Fruit fly (Drosophila melanogaster) whole organism, embryonic: ENCODE results near the gene CG31776.

Experiments
- Ada2b ChIP-seq: fragments of 200-800 bp; sonication (Bioruptor generic); IDR thresholded peaks from 2 replicates; pipeline ENCODE4 v1.3.6; 2022; ENCODE audit warnings: missing biosample characterization, missing genetic modification characterization
- Awh ChIP-seq: fragments of 200-800 bp; sonication (Bioruptor generic); IDR thresholded peaks from 2 replicates; pipeline ENCODE4, ENCODE4 v1.3.6; 2022; ENCODE audit warnings: missing biosample characterization, missing genetic modification characterization
- BtbVII ChIP-seq: fragments of 200-800 bp; sonication (Bioruptor generic); optimal IDR thresholded peaks from 3 replicates; lab custom pipeline; 2017; ENCODE audit warnings: missing biosample characterization, mild to moderate bottlenecking, missing genetic modification characterization
- Bteb2 ChIP-seq: fragments of 200-800 bp; sonication (Bioruptor generic); optimal IDR thresholded peaks from 2 replicates; lab custom pipeline; 2016; ENCODE audit warnings: missing biosample characterization, missing genetic modification characterization
- CG12155 ChIP-seq: fragments of 200-800 bp; sonication (Bioruptor generic); optimal IDR thresholded peaks from 3 replicates; lab custom pipeline; 2016; ENCODE audit warnings: missing biosample characterization, missing genetic modification characterization
- CG12219 ChIP-seq: fragments of 200-800 bp; sonication (Bioruptor generic); optimal IDR thresholded peaks from 3 replicates; lab custom pipeline; 2018; ENCODE audit warnings: missing biosample characterization, mild to moderate bottlenecking, missing genetic modification characterization
- CG12236 ChIP-seq: fragments of 200-800 bp; sonication (Bioruptor generic); optimal IDR thresholded peaks from 2 replicates; lab custom pipeline; 2016; ENCODE audit warnings: missing biosample characterization, missing genetic modification characterization
- CG13624 ChIP-seq: fragments of 200-800 bp; sonication (Bioruptor generic); optimal IDR thresholded peaks from 2 replicates; lab custom pipeline; 2016; ENCODE audit warnings: missing biosample characterization, missing genetic modification characterization
- CG1602 ChIP-seq: fragments of 200-800 bp; sonication (Bioruptor generic); optimal IDR thresholded peaks from 3 replicates; lab custom pipeline; 2016; ENCODE audit warnings: missing biosample characterization, missing genetic modification characterization
- CG17328 ChIP-seq: fragments of 200-800 bp; sonication (Bioruptor generic); IDR thresholded peaks from 2 replicates; pipeline ENCODE4 v1.3.6; 2022; ENCODE audit warnings: missing biosample characterization, missing genetic modification characterization
- CG17568 ChIP-seq: fragments of 200-800 bp; sonication (Bioruptor generic); optimal IDR thresholded peaks from 2 replicates; lab custom pipeline; 2018; ENCODE audit warnings: missing biosample characterization, mild to moderate bottlenecking, missing genetic modification characterization, moderate library complexity
- CG2678 ChIP-seq: fragments of 200-800 bp; sonication (Bioruptor generic); optimal IDR thresholded peaks from 3 replicates; lab custom pipeline; 2019; ENCODE audit warnings: missing biosample characterization, mild to moderate bottlenecking, missing genetic modification characterization, moderate library complexity
- CG2889 ChIP-seq: fragments of 200-800 bp; sonication (Bioruptor generic); IDR thresholded peaks from 3 replicates; pipeline ENCODE4 v1.3.6; 2022; ENCODE audit warnings: missing biosample characterization, missing genetic modification characterization
- CG30431 ChIP-seq: fragments of 200-800 bp; sonication (Bioruptor generic); optimal IDR thresholded peaks from 2 replicates; lab custom pipeline; 2017; ENCODE audit warnings: missing biosample characterization, missing genetic modification characterization
- CG32772 ChIP-seq: fragments of 200-800 bp; sonication (Bioruptor generic); IDR thresholded peaks from 2 replicates; pipeline ENCODE4 v1.3.6; 2022; ENCODE audit warnings: missing biosample characterization, missing genetic modification characterization
- CG3838 ChIP-seq: fragments of 200-800 bp; sonication (Bioruptor generic); optimal IDR thresholded peaks from 3 replicates; lab custom pipeline; 2016; ENCODE audit warnings: missing biosample characterization, missing genetic modification characterization
- CG3847 ChIP-seq: fragments of 200-800 bp; sonication (Bioruptor generic); IDR thresholded peaks from 2 replicates; pipeline ENCODE4 v1.3.6; 2022; ENCODE audit warnings: missing biosample characterization, missing genetic modification characterization
- CG6813 ChIP-seq: fragments of 200-800 bp; sonication (Bioruptor generic); optimal IDR thresholded peaks from 2 replicates; lab custom pipeline; 2017; ENCODE audit warnings: missing biosample characterization, missing genetic modification characterization, mild to moderate bottlenecking, moderate library complexity, missing genetic modification reagents
- CG7839 ChIP-seq: fragments of 200-800 bp; sonication (Bioruptor generic); optimal IDR thresholded peaks from 3 replicates; lab custom pipeline; 2018; ENCODE audit warnings: missing biosample characterization, mild to moderate bottlenecking, missing genetic modification characterization, moderate library complexity
- CG8290 ChIP-seq, 3 experiments: fragments of 200-800 bp; sonication (Bioruptor generic); optimal IDR thresholded peaks; 2 replicates each; lab custom pipeline; 2016 to 2019; ENCODE audit warnings: missing biosample characterization in 3 of 3, missing genetic modification characterization in 3 of 3, mild to moderate bottlenecking in 2 of 3, moderate library complexity in 1 of 3
- CG9437 ChIP-seq: fragments of 200-800 bp; sonication (Bioruptor generic); optimal IDR thresholded peaks from 2 replicates; lab custom pipeline; 2018; ENCODE audit warnings: missing biosample characterization, mild to moderate bottlenecking, missing genetic modification characterization
- Camta ChIP-seq: fragments of 200-800 bp; sonication (Bioruptor generic); optimal IDR thresholded peaks from 2 replicates; lab custom pipeline; 2016; ENCODE audit warnings: missing biosample characterization, missing genetic modification characterization
- Dp ChIP-seq: fragments of 200-800 bp; sonication (Bioruptor generic); optimal IDR thresholded peaks from 2 replicates; lab custom pipeline; 2018; ENCODE audit warnings: missing biosample characterization, mild to moderate bottlenecking, missing genetic modification characterization, moderate library complexity
- Eip74EF ChIP-seq, 2 experiments: fragments of 200-800 bp in 1 of 2; fragments of >200 bp in 1 of 2; sonication (Bioruptor generic) in 1 of 2; optimal IDR thresholded peaks; 2 replicates each; lab custom pipeline; 2017 to 2019; ENCODE audit warnings: missing biosample characterization in 2 of 2, missing genetic modification characterization in 2 of 2, mild to moderate bottlenecking in 1 of 2, moderate library complexity in 1 of 2
- Fer3 ChIP-seq: fragments of 200-800 bp; sonication (Bioruptor generic); optimal IDR thresholded peaks from 2 replicates; lab custom pipeline; 2018; ENCODE audit warnings: missing biosample characterization, mild to moderate bottlenecking, missing genetic modification characterization, moderate library complexity
- H2.0 ChIP-seq: fragments of 200-800 bp; sonication (Bioruptor generic); IDR thresholded peaks from 2 replicates; pipeline ENCODE4 v1.3.6; 2022; ENCODE audit warnings: missing biosample characterization, missing genetic modification characterization
- Hand ChIP-seq: fragments of 200-800 bp; sonication (Bioruptor generic); optimal IDR thresholded peaks from 2 replicates; lab custom pipeline; 2017; ENCODE audit warnings: mild to moderate bottlenecking, missing biosample characterization, missing genetic modification reagents, missing genetic modification characterization
- Neu2 ChIP-seq: fragments of 200-800 bp; sonication (Bioruptor generic); optimal IDR thresholded peaks from 3 replicates; lab custom pipeline; 2016; ENCODE audit warnings: missing biosample characterization, missing genetic modification characterization, borderline replicate concordance
- Opbp ChIP-seq: fragments of 200-800 bp; sonication (Bioruptor generic); IDR thresholded peaks from 3 replicates; pipeline ENCODE4 v1.3.6; 2022; ENCODE audit warnings: missing biosample characterization, missing genetic modification characterization; ENCODE audit not compliant: partially characterized antibody
- Six4 ChIP-seq: fragments of 200-800 bp; sonication (Bioruptor generic); optimal IDR thresholded peaks from 2 replicates; lab custom pipeline; 2016; ENCODE audit warnings: missing biosample characterization, missing genetic modification characterization
- Sry-β ChIP-seq: fragments of 200-800 bp; sonication (Bioruptor generic); optimal IDR thresholded peaks from 2 replicates; lab custom pipeline; 2018; ENCODE audit warnings: missing biosample characterization, mild to moderate bottlenecking, missing genetic modification characterization, moderate library complexity
- Ssrp ChIP-seq: fragments of 200-800 bp; sonication (Bioruptor generic); optimal IDR thresholded peaks from 2 replicates; lab custom pipeline; 2018; ENCODE audit warnings: missing biosample characterization, mild to moderate bottlenecking, missing genetic modification characterization, moderate library complexity
- Xbp1 ChIP-seq: fragments of 200-800 bp; sonication (Bioruptor generic); optimal IDR thresholded peaks from 3 replicates; lab custom pipeline; 2016; ENCODE audit warnings: missing biosample characterization, mild to moderate bottlenecking, missing genetic modification characterization
- bigmax ChIP-seq: fragments of 200-800 bp; sonication (Bioruptor generic); optimal IDR thresholded peaks from 2 replicates; lab custom pipeline; 2018; ENCODE audit warnings: missing biosample characterization, mild to moderate bottlenecking, missing genetic modification characterization
- cato ChIP-seq: fragments of 200-800 bp; sonication (Bioruptor generic); optimal IDR thresholded peaks from 2 replicates; lab custom pipeline; 2016; ENCODE audit warnings: missing biosample characterization, missing genetic modification characterization, borderline replicate concordance
- caup ChIP-seq: fragments of 200-800 bp; sonication (Bioruptor generic); optimal IDR thresholded peaks from 3 replicates; lab custom pipeline; 2017; ENCODE audit warnings: missing biosample characterization, mild to moderate bottlenecking, missing genetic modification characterization, moderate library complexity; ENCODE audit not compliant: severe bottlenecking
- croc ChIP-seq: fragments of 200-800 bp; sonication (Bioruptor generic); conservative IDR thresholded peaks from 3 replicates; pipeline ENCODE4 v1.3.6; 2022; ENCODE audit warnings: missing biosample characterization, missing genetic modification characterization
- dmrt11E ChIP-seq: fragments of 200-800 bp; sonication (Bioruptor generic); optimal IDR thresholded peaks from 3 replicates; lab custom pipeline; 2018; ENCODE audit warnings: missing biosample characterization, mild to moderate bottlenecking, missing genetic modification characterization, moderate library complexity
- fd96Cb ChIP-seq: fragments of 200-800 bp; sonication (Bioruptor generic); optimal IDR thresholded peaks from 2 replicates; lab custom pipeline; 2018; ENCODE audit warnings: missing biosample characterization, mild to moderate bottlenecking, missing genetic modification characterization, moderate library complexity
- hbn ChIP-seq: fragments of 200-800 bp; sonication (Bioruptor generic); IDR thresholded peaks from 2 replicates; pipeline ENCODE4 v1.3.6; 2022; ENCODE audit warnings: missing biosample characterization, missing genetic modification characterization; ENCODE audit not compliant: partially characterized antibody
- ind ChIP-seq: fragments of 200-800 bp; sonication (Bioruptor generic); optimal IDR thresholded peaks from 3 replicates; lab custom pipeline; 2016; ENCODE audit warnings: missing biosample characterization, missing genetic modification characterization
- kay ChIP-seq: fragments of 200-800 bp; sonication (Bioruptor generic); optimal IDR thresholded peaks from 2 replicates; lab custom pipeline; 2016; ENCODE audit warnings: missing biosample characterization, missing genetic modification characterization
- klu ChIP-seq: fragments of 200-800 bp; sonication (Bioruptor generic); IDR thresholded peaks from 2 replicates; pipeline ENCODE4 v1.3.6; 2022; ENCODE audit warnings: missing biosample characterization, missing genetic modification characterization
- odd ChIP-seq: fragments of 200-800 bp; sonication (Bioruptor generic); optimal IDR thresholded peaks from 2 replicates; lab custom pipeline; 2017; ENCODE audit warnings: missing biosample characterization, mild to moderate bottlenecking, missing genetic modification characterization
- scrt ChIP-seq: fragments of 200-800 bp; sonication (Bioruptor generic); optimal IDR thresholded peaks from 2 replicates; lab custom pipeline; 2018; ENCODE audit warnings: missing biosample characterization, mild to moderate bottlenecking, missing genetic modification characterization, moderate library complexity
- sens ChIP-seq: fragments of 200-800 bp; sonication (Bioruptor generic); peaks from one replicate; lab custom pipeline; 2016; ENCODE audit warnings: missing biosample characterization, missing genetic modification characterization
- sna ChIP-seq: fragments of 200-800 bp; sonication (Bioruptor generic); IDR thresholded peaks from 2 replicates; pipeline ENCODE4 v1.3.6; 2022; ENCODE audit warnings: missing biosample characterization, missing genetic modification characterization; ENCODE audit not compliant: partially characterized antibody
- tap ChIP-seq: fragments of 200-800 bp; optimal IDR thresholded peaks from 3 replicates; lab custom pipeline; 2019; ENCODE audit warnings: missing biosample characterization, mild to moderate bottlenecking, missing genetic modification characterization, moderate library complexity
- tgo ChIP-seq: fragments of 200-800 bp; sonication (Bioruptor generic); IDR thresholded peaks from 3 replicates; pipeline ENCODE4 v1.3.6; 2022; ENCODE audit warnings: missing biosample characterization, missing genetic modification characterization

CG31776 gene

dm6 chr2L:3475948-3476347 lies 6.0 kb downstream of the CG31776 start (continued):
- peak; percentile 58 for TF ChIP-seq ind (GFP tag; lab: Kevin White, UChicago)
- TF ChIP-seq Eip74EF (GFP tag; optimal IDR thresholded peaks at IDR 0.05; lab: Kevin White, UChicago) = peak in 1 of 2 experiments; percentile 54
- TF ChIP-seq Dp (GFP tag; lab: Kevin White, UChicago) = no peak
- peak; percentile 23 for TF ChIP-seq CG13624 (GFP tag; lab: Kevin White, UChicago)
- peak; percentile 21 for TF ChIP-seq scrt (GFP tag; lab: Kevin White, UChicago)
- peak; percentile 66 for TF ChIP-seq CG17568
- peak; percentile 12 for TF ChIP-seq CG30431 (GFP tag; lab: Kevin White, UChicago)
- TF ChIP-seq fd96Cb (tag; lab: Kevin White, UChicago) = peak; percentile 65
- peak; percentile 52 for TF ChIP-seq CG3847 (GFP tag; lab: Robert Waterston, UW)
- peak; percentile 26 for TF ChIP-seq dmrt11E (tag; lab: Kevin White, UChicago)
- TF ChIP-seq Bteb2 (GFP tag; lab: Kevin White, UChicago) = peak; percentile 18
- no peak for TF ChIP-seq Awh (GFP tag; lab: Robert Waterston, UW)
- no peak for TF ChIP-seq CG12236
- TF ChIP-seq bigmax (GFP tag; lab: Kevin White, UChicago) = no peak
- TF ChIP-seq CG12155 = peak; percentile 53
- TF ChIP-seq Camta = peak; percentile 20
- peak; percentile 50 for TF ChIP-seq Ssrp (tag; lab: Kevin White, UChicago)
- no peak for TF ChIP-seq CG17328 (GFP tag; lab: Robert Waterston, UW)
- TF ChIP-seq Hand = peak; percentile 5
- no peak for TF ChIP-seq hbn (GFP tag; lab: Robert Waterston, UW)
- TF ChIP-seq Xbp1 (GFP tag; lab: Kevin White, UChicago) = peak; percentile 57
- TF ChIP-seq tgo (GFP tag; lab: Robert Waterston, UW) = peak; percentile 73; the same call in 2 of the 3 replicates
- peak; percentile 62 for TF ChIP-seq BtbVII (GFP tag; lab: Kevin White, UChicago)
- no peak; the same call in 1 of the 2 replicates for TF ChIP-seq H2.0 (GFP tag; lab: Robert Waterston, UW)
- TF ChIP-seq kay (GFP tag; lab: Kevin White, UChicago) = peak; percentile 11
- TF ChIP-seq CG6813 = peak; percentile 30
- no peak for TF ChIP-seq CG3838 (GFP tag; lab: Kevin White, UChicago)
- no peak for TF ChIP-seq sna
- peak; percentile 7; the same call in 1 of the 2 replicates for TF ChIP-seq CG32772 (GFP tag; lab: Robert Waterston, UW)
- TF ChIP-seq tap = peak; percentile 64
- TF ChIP-seq CG7839 = peak; percentile 81
- peak; percentile 24 for TF ChIP-seq CG12219 (GFP tag; lab: Kevin White, UChicago)
- TF ChIP-seq Ada2b (GFP tag; lab: Robert Waterston, UW) = peak; percentile 57; the same call in 1 of the 2 replicates
- peak; percentile 16 for TF ChIP-seq CG1602
- TF ChIP-seq klu (GFP tag; lab: Robert Waterston, UW) = peak; percentile 37; the same call in 1 of the 2 replicates
- peak; percentile 30 for TF ChIP-seq odd (GFP tag; lab: Kevin White, UChicago)
- TF ChIP-seq CG8290 (GFP tag; optimal IDR thresholded peaks at IDR 0.05; lab: Kevin White, UChicago) = no peak
- peak in 1 of 2 experiments; percentile 35 for TF ChIP-seq CG8290 (tag; optimal IDR thresholded peaks at IDR 0.05; lab: Kevin White, UChicago)
- TF ChIP-seq Six4 = peak; percentile 58
- no peak for TF ChIP-seq Neu2 (GFP tag; lab: Kevin White, UChicago)
- TF ChIP-seq Opbp (GFP tag; lab: Robert Waterston, UW) = no peak
- peak; percentile 88 for TF ChIP-seq sens (GFP tag; lab: Kevin White, UChicago)
- TF ChIP-seq croc (GFP tag; lab: Robert Waterston, UW) = no peak; the same call in 2 of the 3 replicates
- TF ChIP-seq CG9437 (GFP tag; lab: Kevin White, UChicago) = peak; percentile 78
- no peak for TF ChIP-seq Sry-β (GFP tag; lab: Kevin White, UChicago)
- 0 out of 3 replicates have a peak, but pooled peaks have one; percentile 27 for TF ChIP-seq CG2889 (GFP tag; lab: Robert Waterston, UW)
- TF ChIP-seq caup (GFP tag; lab: Kevin White, UChicago) = peak; percentile 46
- peak; percentile 10 for TF ChIP-seq cato (GFP tag; lab: Kevin White, UChicago)
- TF ChIP-seq Fer3 (tag; lab: Kevin White, UChicago) = peak; percentile 52
- peak; percentile 84 for TF ChIP-seq CG2678 (tag; lab: Kevin White, UChicago)
